Worm (Caenorhabditis elegans): ENCODE data around the gene pid-1.

DNA sequence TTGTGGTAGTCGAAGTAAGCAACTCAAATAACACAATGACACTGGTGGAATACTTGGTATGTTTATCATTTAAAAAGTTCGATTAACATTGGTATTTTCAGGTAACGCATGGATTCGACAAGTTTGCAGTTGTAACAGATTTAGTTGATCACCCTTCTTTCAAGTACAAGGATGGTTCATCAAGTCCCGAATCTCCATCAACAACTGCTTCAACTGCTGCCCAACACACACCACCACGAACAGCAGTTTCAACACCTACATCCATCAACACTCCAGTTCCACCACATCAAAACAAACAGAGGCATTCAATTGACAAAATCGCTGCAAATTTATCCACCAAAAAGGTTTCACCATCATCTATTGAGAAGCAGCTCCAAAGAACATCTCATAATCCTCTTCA is 7.9 kb downstream of the pid-1 start:
- TF ChIP-seq flt-1 (GFP tag; IDR thresholded peaks at IDR 0.05), result no peak
- TF ChIP-seq T22C8.4 (GFP tag; IDR thresholded peaks at IDR 0.05), result no peak
- TF ChIP-seq ref-1 (GFP tag; conservative IDR thresholded peaks at IDR 0.05), result no peak
- TF ChIP-seq tab-1 (GFP tag; IDR thresholded peaks at IDR 0.05), result no peak

Measured in whole organism, midembryonic.